Worm (Caenorhabditis elegans) whole organism, early embryonic: ENCODE data around the gene F13B6.3.

Experiments
- B0310.2 ChIP-seq: sonication (generic microtip); optimal IDR thresholded peaks from 2 replicates; lab custom pipeline; 2016; ENCODE audit warnings: mild to moderate bottlenecking, missing genetic modification characterization, missing compliant biosample characterization
- F13C5.2 ChIP-seq: sonication (generic microtip); optimal IDR thresholded peaks from 2 replicates; lab custom pipeline; 2017; ENCODE audit warnings: mild to moderate bottlenecking, missing genetic modification characterization, inconsistent platforms, missing compliant biosample characterization
- aly-1 ChIP-seq: sonication (generic microtip); optimal IDR thresholded peaks from 2 replicates; lab custom pipeline; 2016; ENCODE audit warnings: missing genetic modification characterization, missing compliant biosample characterization
- ama-1 ChIP-seq: fragments of 150-350 bp; optimal IDR thresholded peaks from 2 replicates; lab custom pipeline; 2014
- ceh-13 ChIP-seq: fragments of 200-800 bp; sonication (Bioruptor generic); optimal IDR thresholded peaks from 2 replicates; lab custom pipeline; 2018; ENCODE audit warnings: mild to moderate bottlenecking, missing genetic modification characterization, missing compliant biosample characterization
- ceh-36 ChIP-seq: sonication (generic microtip); optimal IDR thresholded peaks from 2 replicates; lab custom pipeline; 2016; ENCODE audit warnings: missing genetic modification characterization, inconsistent platforms, missing compliant biosample characterization
- ets-7 ChIP-seq: sonication (generic microtip); optimal IDR thresholded peaks from 2 replicates; lab custom pipeline; 2016; ENCODE audit warnings: missing genotype, missing genetic modification characterization, missing compliant biosample characterization
- flt-1 ChIP-seq: fragments of 200-800 bp; sonication (Bioruptor generic); IDR thresholded peaks from 2 replicates; pipeline ENCODE4 v1.3.6; 2022; ENCODE audit warnings: missing genetic modification characterization, missing compliant biosample characterization
- hmbx-1 ChIP-seq: sonication (generic microtip); optimal IDR thresholded peaks from 2 replicates; lab custom pipeline; 2016; ENCODE audit warnings: mild to moderate bottlenecking, missing genetic modification characterization, missing compliant biosample characterization
- hmg-4 ChIP-seq: fragments of 200-800 bp; sonication (Bioruptor generic); optimal IDR thresholded peaks from 2 replicates; lab custom pipeline; 2018; ENCODE audit warnings: mild to moderate bottlenecking, missing genetic modification characterization, missing compliant biosample characterization
- hnd-1 ChIP-seq: sonication (generic microtip); optimal IDR thresholded peaks from 2 replicates; lab custom pipeline; 2016; ENCODE audit warnings: missing genetic modification characterization, missing compliant biosample characterization
- pes-1 ChIP-seq: fragments of 200-800 bp; sonication (Bioruptor generic); IDR thresholded peaks from 2 replicates; pipeline ENCODE4 v1.3.6; 2022; ENCODE audit warnings: missing genetic modification reagents, missing genetic modification characterization, missing compliant biosample characterization
- scrt-1 ChIP-seq: fragments of 200-800 bp; sonication (Bioruptor generic); IDR thresholded peaks from 2 replicates; pipeline ENCODE4 v1.3.6; 2022; ENCODE audit warnings: missing genetic modification characterization, missing compliant biosample characterization
- sea-1 ChIP-seq: fragments of 200-800 bp; sonication (Bioruptor generic); conservative IDR thresholded peaks from 2 replicates; pipeline ENCODE4 v1.3.6; 2022; ENCODE audit warnings: missing genetic modification characterization, missing compliant biosample characterization
- tbx-11 ChIP-seq: fragments of 200-800 bp; sonication (Bioruptor generic); IDR thresholded peaks from 2 replicates; pipeline ENCODE4 v1.3.6; 2022; ENCODE audit warnings: missing genetic modification characterization, missing compliant biosample characterization
- tbx-37 ChIP-seq: fragments of 200-800 bp; sonication (Bioruptor generic); conservative IDR thresholded peaks from 2 replicates; pipeline ENCODE4 v1.3.6; 2022; ENCODE audit warnings: missing genetic modification reagents, missing genetic modification characterization, missing compliant biosample characterization
- tra-4 ChIP-seq: sonication (generic microtip); optimal IDR thresholded peaks from 2 replicates; lab custom pipeline; 2017; ENCODE audit warnings: missing genetic modification characterization, missing compliant biosample characterization

Gene F13B6.3

ce11 chrIV:7440985-7441384, 24.8 kb downstream of the F13B6.3 start:
- TF ChIP-seq pes-1 (GFP tag; lab: Robert Waterston, UW) (peak; percentile 53), flt-1 (GFP tag; lab: Robert Waterston, UW) (peak; percentile 33; the same call in 1 of the 2 replicates)

ce11 chrIV:7440238-7440637, 25.5 kb downstream of the F13B6.3 start:
- TF ChIP-seq ets-7 (no peak), flt-1 (GFP tag; lab: Robert Waterston, UW) (no peak), B0310.2 (tag; lab: Kevin White, UChicago) (no peak), hmbx-1 (no peak), hnd-1 (tag; lab: Kevin White, UChicago) (no peak)

- TF ChIP-seq tra-4 (tag; lab: Kevin White, UChicago) (no peak), hmg-4 (GFP tag; lab: Kevin White, UChicago) (no peak), flt-1 (GFP tag; lab: Robert Waterston, UW) (no peak), sea-1 (GFP tag; lab: Robert Waterston, UW) (no peak), pes-1 (GFP tag; lab: Robert Waterston, UW) (no peak), ceh-13 (GFP tag; lab: Kevin White, UChicago) (no peak), ama-1 (lab: Kevin White, UChicago) (no peak), tbx-11 (GFP tag; lab: Robert Waterston, UW) (no peak), ceh-36 (tag; lab: Kevin White, UChicago) (no peak), tbx-37 (no peak), aly-1 (tag; lab: Kevin White, UChicago) (no peak)
Measured at ce11 chrIV:7439377-7439776, 26.4 kb downstream of the F13B6.3 start.

ce11 chrIV:7433858-7434257, 31.9 kb downstream of the F13B6.3 start, which contains the start of gene B0496.11:
TSS of gene B0496.11 (minus strand) at chrIV:7433958.
- TF ChIP-seq aly-1 (tag; lab: Kevin White, UChicago) (no peak), sea-1 (GFP tag; lab: Robert Waterston, UW) (no peak), scrt-1 (no peak), flt-1 (GFP tag; lab: Robert Waterston, UW) (no peak), B0310.2 (tag; lab: Kevin White, UChicago) (no peak), ama-1 (lab: Kevin White, UChicago) (no peak), pes-1 (GFP tag; lab: Robert Waterston, UW) (no peak), tra-4 (tag; lab: Kevin White, UChicago) (no peak), tbx-37 (no peak), hmg-4 (GFP tag; lab: Kevin White, UChicago) (no peak), hnd-1 (tag; lab: Kevin White, UChicago) (no peak), ceh-36 (tag; lab: Kevin White, UChicago) (no peak), tbx-11 (GFP tag; lab: Robert Waterston, UW) (no peak), ceh-13 (GFP tag; lab: Kevin White, UChicago) (no peak), ets-7 (no peak), F13C5.2 (tag; lab: Kevin White, UChicago) (no peak), hmbx-1 (no peak)

- no peak for TF ChIP-seq hnd-1 (tag; lab: Kevin White, UChicago)
- TF ChIP-seq hmbx-1 = no peak
- no peak for TF ChIP-seq scrt-1
- TF ChIP-seq tra-4 (tag; lab: Kevin White, UChicago) = no peak
- no peak for TF ChIP-seq flt-1 (GFP tag; lab: Robert Waterston, UW)
- no peak for TF ChIP-seq ceh-36 (tag; lab: Kevin White, UChicago)
- TF ChIP-seq tbx-11 (GFP tag; lab: Robert Waterston, UW) = no peak
- no peak for TF ChIP-seq sea-1 (GFP tag; lab: Robert Waterston, UW)
- TF ChIP-seq tbx-37 = no peak
- TF ChIP-seq F13C5.2 (tag; lab: Kevin White, UChicago) = no peak
- TF ChIP-seq pes-1 (GFP tag; lab: Robert Waterston, UW) = no peak
- no peak for TF ChIP-seq ets-7
- TF ChIP-seq B0310.2 (tag; lab: Kevin White, UChicago) = no peak
- no peak for TF ChIP-seq hmg-4 (GFP tag; lab: Kevin White, UChicago)
- no peak for TF ChIP-seq aly-1 (tag; lab: Kevin White, UChicago)
- TF ChIP-seq ama-1 (lab: Kevin White, UChicago) = no peak
- TF ChIP-seq ceh-13 (GFP tag; lab: Kevin White, UChicago) = no peak
Measured at ce11 chrIV:7428998-7429397, 36.8 kb downstream of the F13B6.3 start.

ce11 chrIV:7428347-7428746, 37.4 kb downstream of the F13B6.3 start:
- no peak for TF ChIP-seq aly-1 (tag; lab: Kevin White, UChicago)
- no peak for TF ChIP-seq hnd-1 (tag; lab: Kevin White, UChicago)
- no peak for TF ChIP-seq ets-7
- no peak for TF ChIP-seq tbx-37
- TF ChIP-seq B0310.2 (tag; lab: Kevin White, UChicago) = no peak
- TF ChIP-seq ama-1 (lab: Kevin White, UChicago) = no peak
- no peak for TF ChIP-seq flt-1 (GFP tag; lab: Robert Waterston, UW)
- TF ChIP-seq scrt-1 = no peak
- no peak for TF ChIP-seq tra-4 (tag; lab: Kevin White, UChicago)
- TF ChIP-seq sea-1 (GFP tag; lab: Robert Waterston, UW) = no peak
- no peak for TF ChIP-seq hmg-4 (GFP tag; lab: Kevin White, UChicago)
- TF ChIP-seq hmbx-1 = no peak
- TF ChIP-seq pes-1 (GFP tag; lab: Robert Waterston, UW) = no peak
- TF ChIP-seq ceh-13 (GFP tag; lab: Kevin White, UChicago) = no peak
- no peak for TF ChIP-seq F13C5.2 (tag; lab: Kevin White, UChicago)

- no peak for TF ChIP-seq F13C5.2 (tag; lab: Kevin White, UChicago)
- TF ChIP-seq scrt-1 = no peak
- no peak for TF ChIP-seq ceh-36 (tag; lab: Kevin White, UChicago)
- no peak for TF ChIP-seq pes-1 (GFP tag; lab: Robert Waterston, UW)
- TF ChIP-seq ets-7 = no peak
- TF ChIP-seq tra-4 (tag; lab: Kevin White, UChicago) = no peak
- TF ChIP-seq hmg-4 (GFP tag; lab: Kevin White, UChicago) = no peak
- no peak for TF ChIP-seq B0310.2 (tag; lab: Kevin White, UChicago)
- no peak for TF ChIP-seq hnd-1 (tag; lab: Kevin White, UChicago)
- TF ChIP-seq flt-1 (GFP tag; lab: Robert Waterston, UW) = no peak
- TF ChIP-seq sea-1 (GFP tag; lab: Robert Waterston, UW) = no peak
- no peak for TF ChIP-seq tbx-11 (GFP tag; lab: Robert Waterston, UW)
- no peak for TF ChIP-seq ceh-13 (GFP tag; lab: Kevin White, UChicago)
- no peak for TF ChIP-seq hmbx-1
- no peak for TF ChIP-seq ama-1 (lab: Kevin White, UChicago)
Measured at ce11 chrIV:7426055-7426454, 39.7 kb downstream of the F13B6.3 start.
